Worm (Caenorhabditis elegans): Measurements from ENCODE around the gene C29F7.1.
"Not testable (repeated sequence)": the region's sequence is repeated elsewhere in the genome, so short reads cannot be mapped to it uniquely, and the experiment has no call there.

Gene C29F7.1

DNA sequence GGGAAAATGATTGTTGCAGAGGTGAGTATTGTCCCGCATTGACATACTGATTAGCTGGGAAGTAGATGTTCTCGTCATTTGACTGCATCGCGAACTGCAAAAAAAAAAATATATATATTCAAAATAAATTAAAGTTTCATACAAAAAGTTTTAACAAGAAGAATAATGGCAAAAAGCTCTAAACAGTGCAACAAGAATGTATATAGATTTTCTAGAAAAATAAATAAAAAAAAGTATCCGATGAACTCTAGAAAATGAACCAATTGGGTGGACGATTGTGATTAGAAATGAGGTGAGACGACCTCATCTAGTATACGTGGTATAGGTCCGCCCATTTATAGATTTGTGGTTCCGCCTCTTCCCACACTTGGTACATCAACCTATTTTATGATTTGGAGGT is 19.0 kb downstream of the C29F7.1 start, which contains the start of gene fkh-4:
TSS of gene fkh-4 (minus strand) at position 101 of the 400 bp plus-strand sequence.
- TF ChIP-seq lir-3 (tag; optimal IDR thresholded peaks at IDR 0.05); hmg-1.1 (GFP tag; IDR thresholded peaks at IDR 0.05); nhr-28 (tag; optimal IDR thresholded peaks at IDR 0.05): not testable (repeated sequence)

DNA sequence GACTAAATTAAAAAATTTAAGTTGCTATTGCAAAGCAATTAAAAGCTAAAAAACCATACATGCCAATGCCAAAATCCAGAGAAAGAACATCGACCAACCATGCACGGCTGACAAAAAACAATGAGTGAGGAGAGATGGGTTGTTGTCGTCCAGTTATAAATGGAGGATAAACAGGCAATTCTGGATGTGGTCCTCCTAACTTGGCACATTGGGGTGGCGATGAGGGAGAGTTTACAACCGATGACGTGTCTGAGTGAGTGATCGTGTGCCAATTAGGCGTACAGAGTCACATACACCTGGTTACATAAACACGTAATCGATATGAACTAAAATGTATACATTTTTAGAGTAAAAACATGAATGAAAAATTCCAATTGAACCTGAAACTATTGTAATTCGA is 21.7 kb downstream of the C29F7.1 start, which contains the start of gene C29F7.10:
TSS of gene C29F7.10 (minus strand) at position 101 of the 400 bp plus-strand sequence.
- not testable (repeated sequence) for TF ChIP-seq nhr-77, nhr-76, F37D6.2 (tag; optimal IDR thresholded peaks at IDR 0.05)

DNA sequence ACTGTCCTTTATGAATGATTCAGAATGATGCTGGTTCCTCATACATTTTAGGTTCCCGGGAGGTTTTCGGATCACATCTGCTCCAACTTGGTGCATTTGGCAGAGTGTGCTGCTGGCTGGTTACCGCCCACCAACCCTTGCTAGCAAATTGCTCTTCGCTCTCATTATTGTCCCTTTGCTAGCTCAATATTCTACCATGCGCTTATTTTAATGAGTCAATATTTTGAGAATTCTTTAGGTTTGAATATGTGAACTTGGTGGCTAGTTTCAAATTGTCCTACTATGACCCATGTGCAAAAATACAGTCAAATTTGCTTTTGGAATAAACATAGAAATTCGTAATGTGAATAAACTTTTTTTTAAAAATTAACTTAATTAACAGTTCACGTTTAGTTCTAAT is 25.4 kb downstream of the C29F7.1 start:
- TF ChIP-seq egl-43 (GFP tag; IDR thresholded peaks at IDR 0.05) (no peak), ama-1 (optimal IDR thresholded peaks at IDR 0.05) (no peak), rbr-2 (tag; optimal IDR thresholded peaks at IDR 0.05) (no peak), T20F7.1 (GFP tag; optimal IDR thresholded peaks at IDR 0.05) (no peak), daf-16 (GFP tag; optimal IDR thresholded peaks at IDR 0.05) (no peak), daf-16 (tag; optimal IDR thresholded peaks at IDR 0.05) (no peak), snpc-4 (tag; optimal IDR thresholded peaks at IDR 0.05) (no peak), lin-39 (tag; optimal IDR thresholded peaks at IDR 0.05) (no peak), D1046.2 (GFP tag; IDR thresholded peaks at IDR 0.05) (no peak), lin-29 (GFP tag; IDR thresholded peaks at IDR 0.05) (no peak), ceh-44 (GFP tag; IDR thresholded peaks at IDR 0.05) (no peak), saeg-2 (GFP tag; IDR thresholded peaks at IDR 0.05) (no peak), set-16 (GFP tag; IDR thresholded peaks at IDR 0.05) (no peak), Y105C5A.15 (GFP tag; IDR thresholded peaks at IDR 0.05) (no peak)

DNA sequence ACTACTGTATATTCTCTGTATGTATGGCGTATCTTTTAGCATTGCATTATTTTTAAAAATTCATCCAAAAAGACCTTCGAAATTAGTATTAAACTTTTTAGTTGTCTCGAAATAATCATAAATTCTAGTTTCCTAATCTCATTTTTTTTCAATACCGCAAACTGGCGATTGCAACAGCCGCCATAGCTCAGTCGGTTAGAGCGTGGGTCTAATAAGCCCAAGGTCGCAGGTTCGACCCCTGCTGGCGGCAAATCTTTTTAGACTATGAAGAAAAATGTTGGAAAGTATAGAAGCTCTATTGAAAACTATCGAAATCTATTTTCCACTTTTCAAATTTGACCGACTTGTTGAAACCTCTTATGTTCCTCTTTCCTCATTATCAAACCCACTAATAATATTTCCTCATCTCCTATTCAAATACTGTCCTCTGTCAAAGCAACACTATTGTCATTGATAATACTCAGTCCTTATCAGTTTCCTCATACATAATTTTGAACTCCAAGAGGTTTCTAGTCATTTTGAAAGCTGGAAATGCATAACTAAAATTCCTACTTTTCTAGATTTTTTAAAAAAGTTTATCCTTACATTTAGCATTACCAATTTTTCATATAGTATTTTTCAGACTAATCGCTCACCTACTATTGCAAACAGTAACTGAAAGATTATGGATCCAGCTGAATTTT is 26.2 kb downstream of the C29F7.1 start, which contains the start of gene jmjd-3.3:
TSS of gene jmjd-3.3 (plus strand) at position 633 of the 683 bp plus-strand sequence.
- TF ChIP-seq ZK337.2 (GFP tag; IDR thresholded peaks at IDR 0.05) = 0 out of 2 replicates have a peak, but pooled peaks have one; percentile 2
- no peak for TF ChIP-seq daf-16 (GFP tag; optimal IDR thresholded peaks at IDR 0.05)
- TF ChIP-seq daf-16 (tag; optimal IDR thresholded peaks at IDR 0.05) = peak; percentile 0
- TF ChIP-seq madf-9 (GFP tag; conservative IDR thresholded peaks at IDR 0.05) = no peak

DNA sequence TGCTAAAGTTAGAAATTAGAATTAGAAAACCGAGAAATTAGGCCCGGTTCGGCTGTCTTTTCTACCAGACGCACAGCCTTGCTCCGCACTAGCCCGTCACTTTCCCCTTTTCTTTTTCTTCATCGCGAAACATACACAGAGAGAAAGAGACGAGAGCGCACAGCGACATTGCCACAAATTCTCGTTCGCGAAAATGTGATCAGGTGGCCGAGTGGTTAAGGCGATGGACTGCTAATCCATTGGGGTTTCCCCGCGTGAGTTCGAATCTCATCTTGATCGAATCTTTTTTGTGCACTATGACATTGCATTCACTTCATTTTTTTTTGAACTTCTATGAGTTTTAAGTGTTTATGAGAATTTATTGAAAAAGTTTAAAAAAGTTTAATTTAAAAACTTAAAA is 32.7 kb downstream of the C29F7.1 start:
- TF ChIP-seq unc-62 (GFP tag; optimal IDR thresholded peaks at IDR 0.05 in 1 of 2) (no peak), unc-62 (tag; optimal IDR thresholded peaks at IDR 0.05) (no peak), ceh-62 (tag; optimal IDR thresholded peaks at IDR 0.05) (no peak), tag-97 (GFP tag; IDR thresholded peaks at IDR 0.05) (no peak), lin-13 (GFP tag; optimal IDR thresholded peaks at IDR 0.05) (peak; percentile 25), daf-19 (GFP tag; conservative IDR thresholded peaks at IDR 0.05) (no peak), spr-1 (tag; optimal IDR thresholded peaks at IDR 0.05) (peak; percentile 44), rbr-2 (tag; optimal IDR thresholded peaks at IDR 0.05) (peak; percentile 74), saeg-2 (GFP tag; IDR thresholded peaks at IDR 0.05) (no peak), lin-15B (tag; optimal IDR thresholded peaks at IDR 0.05) (no peak), zip-2 (tag; optimal IDR thresholded peaks at IDR 0.05) (peak; percentile 23), ceh-82 (tag; optimal IDR thresholded peaks at IDR 0.05) (no peak), zfp-2 (tag; optimal IDR thresholded peaks at IDR 0.05) (no peak), daf-8 (GFP tag; IDR thresholded peaks at IDR 0.05) (no peak), nhr-48 (tag; optimal IDR thresholded peaks at IDR 0.05) (peak; percentile 31), aly-2 (tag; optimal IDR thresholded peaks at IDR 0.05) (no peak), nhr-11 (tag; optimal IDR thresholded peaks at IDR 0.05) (no peak), Y5F2A.4 (GFP tag; optimal IDR thresholded peaks at IDR 0.05) (no peak), nhr-28 (tag; optimal IDR thresholded peaks at IDR 0.05) (no peak), nhr-6 (tag; optimal IDR thresholded peaks at IDR 0.05) (peak; percentile 16), dpl-1 (GFP tag; optimal IDR thresholded peaks at IDR 0.05) (peak; percentile 5), ceh-44 (GFP tag; IDR thresholded peaks at IDR 0.05) (0 out of 2 replicates have a peak, but pooled peaks have one; percentile 40), lin-1 (GFP tag; IDR thresholded peaks at IDR 0.05) (no peak), vab-7 (GFP tag; IDR thresholded peaks at IDR 0.05) (peak; percentile 77), madf-9 (GFP tag; conservative IDR thresholded peaks at IDR 0.05) (peak; percentile 75), lir-3 (tag; optimal IDR thresholded peaks at IDR 0.05) (no peak), sdz-12 (GFP tag; optimal IDR thresholded peaks at IDR 0.05) (no peak), skn-1 (tag; optimal IDR thresholded peaks at IDR 0.05) (no peak), T20F7.1 (GFP tag; optimal IDR thresholded peaks at IDR 0.05) (no peak)
